Fruit fly (Drosophila melanogaster) whole organism, adult: Measurements from ENCODE around the gene CG42779.

ENCODE experiments used
- CG12768 ChIP-seq: fragments of 200-800 bp; sonication (Bioruptor generic); optimal IDR thresholded peaks from 2 replicates; lab custom pipeline; 2017; ENCODE audit warnings: missing biosample characterization, missing genetic modification characterization, mild to moderate bottlenecking, moderate library complexity, missing genetic modification reagents
- kay ChIP-seq: fragments of 200-800 bp; sonication (Bioruptor generic); peaks from one replicate; lab custom pipeline; 2016; ENCODE audit warnings: missing biosample characterization, missing genetic modification characterization, borderline replicate concordance
- ovo ChIP-seq: fragments of 200-800 bp; sonication (Bioruptor generic); optimal IDR thresholded peaks from 2 replicates; lab custom pipeline; 2016; ENCODE audit warnings: missing biosample characterization, missing genetic modification characterization
- toe ChIP-seq: fragments of 200-800 bp; sonication (Bioruptor generic); optimal IDR thresholded peaks from 2 replicates; lab custom pipeline; 2016; ENCODE audit warnings: missing biosample characterization, missing genetic modification characterization

DNA sequence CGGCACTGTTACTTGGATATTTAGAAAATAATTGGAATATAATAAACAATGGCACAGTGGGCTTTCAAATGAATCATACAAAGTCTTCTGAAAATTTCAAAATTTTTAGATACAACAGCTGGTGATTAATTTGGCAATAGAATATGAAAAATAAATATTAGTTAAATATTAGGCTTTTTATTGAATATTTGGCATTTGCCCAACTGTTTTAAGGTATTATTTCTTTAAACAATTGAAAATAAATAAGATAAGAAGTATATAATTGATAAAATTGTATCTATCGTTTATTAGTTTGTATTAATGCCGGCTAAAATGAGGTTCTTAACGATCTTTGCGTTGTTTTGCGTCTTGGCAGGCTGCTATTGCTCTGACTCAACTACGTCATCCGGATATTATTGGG lies 2.8 kb downstream of the CG42779 start, which contains the start of gene CG45079:
- no peak for TF ChIP-seq kay (GFP tag; lab: Kevin White, UChicago)
- no peak for TF ChIP-seq toe
- no peak for TF ChIP-seq ovo
- TF ChIP-seq CG12768 (GFP tag; lab: Kevin White, UChicago), result no peak
